Fruit fly (Drosophila melanogaster) whole organism, embryonic: ENCODE measurements around the gene RSG7.

Experiments used
- Bgb ChIP-seq: fragments of 200-800 bp; sonication (Bioruptor generic); IDR thresholded peaks from 2 replicates; pipeline ENCODE4 v1.3.6; 2022; ENCODE audit warnings: missing biosample characterization, missing genetic modification characterization; ENCODE audit not compliant: partially characterized antibody
- CG10209 ChIP-seq: fragments of 200-800 bp; sonication (Bioruptor generic); optimal IDR thresholded peaks from 3 replicates; lab custom pipeline; 2017; ENCODE audit warnings: missing biosample characterization, mild to moderate bottlenecking, missing genetic modification characterization, missing genetic modification reagents
- CG1024 ChIP-seq: fragments of 200-800 bp; sonication (Bioruptor generic); IDR thresholded peaks from 2 replicates; pipeline ENCODE4 v1.3.6; 2022; ENCODE audit warnings: missing biosample characterization, missing genetic modification characterization
- CG11093 ChIP-seq: fragments of 200-800 bp; sonication (Bioruptor generic); IDR thresholded peaks from 3 replicates; pipeline ENCODE4 v1.3.6; 2022; ENCODE audit warnings: missing biosample characterization, missing genetic modification characterization
- CG11560 ChIP-seq: fragments of 200-800 bp; sonication (Bioruptor generic); IDR thresholded peaks from 3 replicates; pipeline ENCODE4 v1.3.6; 2022; ENCODE audit warnings: missing biosample characterization, missing genetic modification characterization
- CG12071 ChIP-seq: fragments of 200-800 bp; sonication (Bioruptor generic); optimal IDR thresholded peaks from 3 replicates; lab custom pipeline; 2018; ENCODE audit warnings: missing biosample characterization, mild to moderate bottlenecking, missing genetic modification characterization
- CG12104 ChIP-seq: fragments of 200-800 bp; sonication (Bioruptor generic); optimal IDR thresholded peaks from 3 replicates; lab custom pipeline; 2016; ENCODE audit warnings: missing biosample characterization, missing genetic modification characterization
- CG13624 ChIP-seq: fragments of 200-800 bp; sonication (Bioruptor generic); optimal IDR thresholded peaks from 2 replicates; lab custom pipeline; 2016; ENCODE audit warnings: missing biosample characterization, missing genetic modification characterization
- CG13775 ChIP-seq: fragments of 200-800 bp; sonication (Bioruptor generic); optimal IDR thresholded peaks from 3 replicates; lab custom pipeline; 2017; ENCODE audit warnings: missing biosample characterization, mild to moderate bottlenecking, missing genetic modification characterization
- CG13894 ChIP-seq: fragments of 200-800 bp; sonication (Bioruptor generic); optimal IDR thresholded peaks from 3 replicates; lab custom pipeline; 2018; ENCODE audit warnings: missing biosample characterization, mild to moderate bottlenecking, missing genetic modification characterization, moderate library complexity
- CG1602 ChIP-seq: fragments of 200-800 bp; sonication (Bioruptor generic); optimal IDR thresholded peaks from 3 replicates; lab custom pipeline; 2016; ENCODE audit warnings: missing biosample characterization, missing genetic modification characterization
- CG1603 ChIP-seq: fragments of 200-800 bp; sonication (Bioruptor generic); optimal IDR thresholded peaks from 2 replicates; lab custom pipeline; 2019; ENCODE audit warnings: missing biosample characterization, mild to moderate bottlenecking, missing genetic modification characterization, moderate library complexity
- CG1647 ChIP-seq: fragments of 200-800 bp; sonication (Bioruptor generic); optimal IDR thresholded peaks from 3 replicates; lab custom pipeline; 2016; ENCODE audit warnings: missing biosample characterization, missing genetic modification characterization
- CG16779 ChIP-seq: fragments of 200-800 bp; sonication (Bioruptor generic); IDR thresholded peaks from 2 replicates; pipeline ENCODE4 v1.3.6; 2022; ENCODE audit warnings: missing biosample characterization, missing genetic modification characterization
- CG16863 ChIP-seq: fragments of 200-800 bp; sonication (Bioruptor generic); optimal IDR thresholded peaks from 3 replicates; lab custom pipeline; 2016; ENCODE audit warnings: missing biosample characterization, missing genetic modification characterization
- CG18619 ChIP-seq: fragments of 200-800 bp; sonication (Bioruptor generic); optimal IDR thresholded peaks from 3 replicates; lab custom pipeline; 2017; ENCODE audit warnings: missing biosample characterization, mild to moderate bottlenecking, missing genetic modification characterization
- CG2199 ChIP-seq: fragments of 200-800 bp; sonication (Bioruptor generic); IDR thresholded peaks from 3 replicates; pipeline ENCODE4 v1.3.6; 2022; ENCODE audit warnings: missing biosample characterization, missing genetic modification characterization
- CG31441 ChIP-seq: fragments of 200-800 bp; sonication (Bioruptor generic); IDR thresholded peaks from 2 replicates; pipeline ENCODE4 v1.3.6; 2022; ENCODE audit warnings: missing biosample characterization, missing genetic modification characterization
- CG3281 ChIP-seq: fragments of 200-800 bp; sonication (Bioruptor generic); optimal IDR thresholded peaks from 3 replicates; lab custom pipeline; 2017; ENCODE audit warnings: missing biosample characterization, mild to moderate bottlenecking, missing genetic modification characterization
- CG6175 ChIP-seq: fragments of 200-800 bp; sonication (Bioruptor generic); IDR thresholded peaks from 3 replicates; pipeline ENCODE4 v1.3.6; 2022; ENCODE audit warnings: missing biosample characterization, missing genetic modification characterization
- CG6683 ChIP-seq: fragments of 200-800 bp; sonication (Bioruptor generic); optimal IDR thresholded peaks from 2 replicates; lab custom pipeline; 2017; ENCODE audit warnings: missing biosample characterization, mild to moderate bottlenecking, missing genetic modification characterization, missing genetic modification reagents
- CG6689 ChIP-seq: fragments of 200-800 bp; sonication (Bioruptor generic); IDR thresholded peaks from 2 replicates; pipeline ENCODE4 v1.3.6; 2022; ENCODE audit warnings: missing biosample characterization, missing genetic modification characterization
- CG6765 ChIP-seq: fragments of 200-800 bp; sonication (Bioruptor generic); optimal IDR thresholded peaks from 3 replicates; lab custom pipeline; 2017; ENCODE audit warnings: missing biosample characterization, mild to moderate bottlenecking, missing genetic modification characterization
- CG8281 ChIP-seq: fragments of 200-800 bp; sonication (Bioruptor generic); optimal IDR thresholded peaks from 2 replicates; lab custom pipeline; 2018; ENCODE audit warnings: missing biosample characterization, mild to moderate bottlenecking, missing genetic modification characterization, moderate library complexity
- CG9727 ChIP-seq: fragments of 200-800 bp; sonication (Bioruptor generic); optimal IDR thresholded peaks from 3 replicates; lab custom pipeline; 2017; ENCODE audit warnings: missing biosample characterization, mild to moderate bottlenecking, missing genetic modification characterization
- Dref ChIP-seq: fragments of 200-800 bp; sonication (Bioruptor generic); IDR thresholded peaks from 2 replicates; pipeline ENCODE4 v1.3.6; 2022; ENCODE audit warnings: missing biosample characterization, missing genetic modification characterization
- ERR ChIP-seq: fragments of 200-800 bp; sonication (Bioruptor generic); optimal IDR thresholded peaks from 2 replicates; lab custom pipeline; 2016; ENCODE audit warnings: missing biosample characterization, missing genetic modification characterization
- Hmx ChIP-seq: fragments of 200-800 bp; sonication (Bioruptor generic); optimal IDR thresholded peaks from 2 replicates; lab custom pipeline; 2016; ENCODE audit warnings: missing biosample characterization, missing genetic modification characterization
- Hr3 ChIP-seq: fragments of 200-800 bp; sonication (Bioruptor generic); optimal IDR thresholded peaks from 3 replicates; lab custom pipeline; 2016; ENCODE audit warnings: missing biosample characterization, missing genetic modification characterization
- MTF-1 ChIP-seq: fragments of 200-800 bp; sonication (Bioruptor generic); optimal IDR thresholded peaks from 2 replicates; lab custom pipeline; 2018; ENCODE audit warnings: missing biosample characterization, mild to moderate bottlenecking, missing genetic modification characterization, borderline replicate concordance
- Neu2 ChIP-seq: fragments of 200-800 bp; sonication (Bioruptor generic); optimal IDR thresholded peaks from 3 replicates; lab custom pipeline; 2016; ENCODE audit warnings: missing biosample characterization, missing genetic modification characterization, borderline replicate concordance
- Oaz ChIP-seq: fragments of 200-800 bp; sonication (Bioruptor generic); IDR thresholded peaks from 2 replicates; pipeline ENCODE4 v1.3.6; 2022; ENCODE audit warnings: missing biosample characterization, missing genetic modification characterization
- Pdp1 ChIP-seq, 2 experiments: fragments of 200-800 bp; sonication (Bioruptor generic); optimal IDR thresholded peaks; 3 replicates each; lab custom pipeline; 2016; ENCODE audit warnings: missing biosample characterization in 2 of 2, missing genetic modification characterization in 2 of 2, mild to moderate bottlenecking in 1 of 2, moderate library complexity in 1 of 2
- Rfx ChIP-seq: fragments of 200-800 bp; sonication (Bioruptor generic); IDR thresholded peaks from 2 replicates; pipeline ENCODE4 v1.3.6; 2022; ENCODE audit warnings: missing biosample characterization, missing genetic modification characterization
- abd-A ChIP-seq: fragments of 200-800 bp; sonication (Bioruptor generic); optimal IDR thresholded peaks from 3 replicates; lab custom pipeline; 2019; ENCODE audit warnings: missing biosample characterization, mild to moderate bottlenecking, missing genetic modification characterization, moderate library complexity
- ac ChIP-seq: fragments of 200-800 bp; sonication (Bioruptor generic); optimal IDR thresholded peaks from 3 replicates; lab custom pipeline; 2017; ENCODE audit warnings: missing biosample characterization, mild to moderate bottlenecking, missing genetic modification characterization
- aop ChIP-seq: fragments of 200-800 bp; sonication (Bioruptor generic); IDR thresholded peaks from 2 replicates; pipeline ENCODE4 v1.3.6; 2022; ENCODE audit warnings: missing biosample characterization, missing genetic modification characterization
- ato ChIP-seq: fragments of 200-800 bp; sonication (Bioruptor generic); IDR thresholded peaks from 2 replicates; pipeline ENCODE4 v1.3.6; 2022; ENCODE audit warnings: missing biosample characterization, missing genetic modification characterization; ENCODE audit not compliant: partially characterized antibody
- bsh ChIP-seq, 2 experiments: fragments of 200-800 bp; sonication (Bioruptor generic); optimal IDR thresholded peaks; 2 replicates each; lab custom pipeline; 2017 to 2018; ENCODE audit warnings: mild to moderate bottlenecking in 2 of 2, missing biosample characterization in 2 of 2, missing genetic modification characterization in 2 of 2, moderate library complexity in 1 of 2
- danr ChIP-seq: fragments of 200-800 bp; sonication (Bioruptor generic); IDR thresholded peaks from 2 replicates; pipeline ENCODE4 v1.3.6; 2022; ENCODE audit warnings: missing biosample characterization, missing genetic modification characterization
- eyg ChIP-seq: fragments of 200-800 bp; sonication (Bioruptor generic); optimal IDR thresholded peaks from 3 replicates; lab custom pipeline; 2016; ENCODE audit warnings: missing biosample characterization, missing genetic modification characterization
- grau ChIP-seq: fragments of 200-800 bp; optimal IDR thresholded peaks from 3 replicates; lab custom pipeline; 2019; ENCODE audit warnings: missing biosample characterization, mild to moderate bottlenecking, missing genetic modification characterization, moderate library complexity
- klu ChIP-seq: fragments of 200-800 bp; sonication (Bioruptor generic); IDR thresholded peaks from 2 replicates; pipeline ENCODE4 v1.3.6; 2022; ENCODE audit warnings: missing biosample characterization, missing genetic modification characterization
- luna ChIP-seq: fragments of 200-800 bp; sonication (Bioruptor generic); optimal IDR thresholded peaks from 2 replicates; lab custom pipeline; 2016; ENCODE audit warnings: missing biosample characterization, missing genetic modification characterization
- pita ChIP-seq: fragments of 200-800 bp; sonication (Bioruptor generic); optimal IDR thresholded peaks from 2 replicates; lab custom pipeline; 2017; ENCODE audit warnings: missing biosample characterization, mild to moderate bottlenecking, missing genetic modification characterization
- sima ChIP-seq: fragments of 200-800 bp; sonication (Bioruptor generic); optimal IDR thresholded peaks from 2 replicates; lab custom pipeline; 2016; ENCODE audit warnings: missing biosample characterization, missing genetic modification characterization
- toy ChIP-seq: fragments of 200-800 bp; sonication (Bioruptor generic); IDR thresholded peaks from 2 replicates; pipeline ENCODE4 v1.3.6; 2022; ENCODE audit warnings: missing biosample characterization, missing genetic modification characterization
- unc-4 ChIP-seq: fragments of 200-800 bp; sonication (Bioruptor generic); IDR thresholded peaks from 2 replicates; pipeline ENCODE4 v1.3.6; 2022; ENCODE audit warnings: missing biosample characterization, missing genetic modification characterization; ENCODE audit not compliant: partially characterized antibody
- unpg ChIP-seq: fragments of 200-800 bp; sonication (Bioruptor generic); optimal IDR thresholded peaks from 3 replicates; lab custom pipeline; 2018; ENCODE audit warnings: missing biosample characterization, mild to moderate bottlenecking, missing genetic modification characterization, moderate library complexity

Gene RSG7

DNA sequence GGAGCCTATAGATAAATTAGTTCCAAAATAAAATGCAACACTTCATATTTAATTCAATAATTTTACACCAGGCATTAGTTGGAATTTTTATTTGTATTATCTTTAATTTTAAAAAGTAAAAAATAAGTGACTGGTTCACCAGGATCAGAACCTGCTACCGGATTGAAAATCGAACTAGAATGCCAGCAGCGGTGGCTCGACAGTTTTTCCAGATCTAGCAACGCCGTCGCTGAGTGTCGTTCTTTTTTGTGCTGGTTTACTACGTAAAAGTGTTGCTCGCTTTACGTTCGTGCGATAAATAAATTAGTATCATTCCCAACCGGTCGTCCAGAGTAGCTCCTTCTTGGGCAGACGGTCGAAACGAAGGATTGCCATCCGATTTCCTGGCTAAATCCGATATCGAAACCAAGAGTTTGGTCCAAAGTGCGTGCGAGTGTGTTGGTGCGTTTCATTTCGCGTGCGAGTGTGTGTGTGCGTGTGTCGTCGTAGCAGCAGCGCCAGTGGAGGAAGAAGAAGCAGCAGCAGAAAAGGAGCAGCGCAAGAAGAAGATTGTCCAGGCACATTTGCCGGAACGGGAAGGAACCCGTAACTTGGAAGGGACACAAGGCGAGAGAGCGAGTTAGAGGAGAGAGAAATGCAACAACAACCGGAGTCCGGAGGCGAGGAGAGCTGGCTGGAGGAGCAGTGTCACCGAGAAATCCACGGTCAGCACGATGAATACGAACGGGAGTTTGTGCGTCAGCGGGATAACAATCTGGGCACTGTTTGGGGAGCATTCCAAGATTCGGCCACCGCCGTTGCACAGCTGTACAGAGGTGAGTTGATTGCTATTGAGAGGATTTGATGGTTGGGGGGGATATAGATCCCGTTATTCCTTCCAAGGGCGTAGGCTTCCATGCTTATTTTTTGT, 52.1 kb downstream of the RSG7 start, which contains the start of gene CG4768 (continued):
- TF ChIP-seq CG12104: no peak
- no peak for TF ChIP-seq CG3281 (GFP tag; lab: Kevin White, UChicago)
- no peak for TF ChIP-seq CG6765 (GFP tag; lab: Kevin White, UChicago)
- no peak for TF ChIP-seq eyg (GFP tag; lab: Kevin White, UChicago)
- no peak for TF ChIP-seq CG16779 (GFP tag; lab: Robert Waterston, UW)
- no peak for TF ChIP-seq CG11093 (GFP tag; lab: Robert Waterston, UW)
- no peak for TF ChIP-seq CG1024 (GFP tag; lab: Robert Waterston, UW)
- no peak for TF ChIP-seq danr (GFP tag; lab: Robert Waterston, UW)
- no peak for TF ChIP-seq CG12071 (GFP tag; lab: Kevin White, UChicago)
- TF ChIP-seq ERR: no peak
- TF ChIP-seq CG9727 (GFP tag; lab: Kevin White, UChicago): no peak
- no peak for TF ChIP-seq Oaz (GFP tag; lab: Robert Waterston, UW)
- no peak for TF ChIP-seq Pdp1 (GFP tag; optimal IDR thresholded peaks at IDR 0.05; lab: Kevin White, UChicago)
- TF ChIP-seq CG13624 (GFP tag; lab: Kevin White, UChicago): peak; percentile 7
- TF ChIP-seq CG31441: 0 out of 2 replicates have a peak, but pooled peaks have one; percentile 13
- no peak for TF ChIP-seq CG13775 (GFP tag; lab: Kevin White, UChicago)
- no peak for TF ChIP-seq Neu2
- TF ChIP-seq Rfx (GFP tag; lab: Robert Waterston, UW): 0 out of 2 replicates have a peak, but pooled peaks have one; percentile 8
- no peak for TF ChIP-seq CG1602
- TF ChIP-seq unc-4: 0 out of 2 replicates have a peak, but pooled peaks have one; percentile 21
- no peak for TF ChIP-seq sima (GFP tag; lab: Kevin White, UChicago)
- no peak for TF ChIP-seq CG2199 (GFP tag; lab: Robert Waterston, UW)
- TF ChIP-seq CG6175 (GFP tag; lab: Robert Waterston, UW): no peak
- TF ChIP-seq CG6683: no peak
- TF ChIP-seq CG11560 (tag; lab: Robert Waterston, UW): no peak
- TF ChIP-seq bsh (GFP tag; optimal IDR thresholded peaks at IDR 0.05; lab: Kevin White, UChicago): no peak
- TF ChIP-seq toy (GFP tag; lab: Robert Waterston, UW): no peak
- TF ChIP-seq Hr3 (GFP tag; lab: Kevin White, UChicago): no peak
- TF ChIP-seq grau: no peak
- no peak for TF ChIP-seq CG18619
- no peak for TF ChIP-seq unpg
- TF ChIP-seq Dref (GFP tag; lab: Robert Waterston, UW): peak; percentile 44
- no peak for TF ChIP-seq Hmx (GFP tag; lab: Kevin White, UChicago)
- no peak for TF ChIP-seq MTF-1 (GFP tag; lab: Kevin White, UChicago)
- TF ChIP-seq CG6689 (GFP tag; lab: Robert Waterston, UW): no peak
- TF ChIP-seq CG10209: no peak
- no peak for TF ChIP-seq CG16863 (GFP tag; lab: Kevin White, UChicago)
- TF ChIP-seq aop: no peak
- TF ChIP-seq Bgb: no peak
- no peak for TF ChIP-seq pita (GFP tag; lab: Kevin White, UChicago)
- TF ChIP-seq abd-A (tag; lab: Kevin White, UChicago): no peak
- TF ChIP-seq CG1603 (tag; lab: Kevin White, UChicago): no peak
- no peak for TF ChIP-seq ato (GFP tag; lab: Robert Waterston, UW)
- TF ChIP-seq CG13894: no peak
- no peak for TF ChIP-seq ac (GFP tag; lab: Kevin White, UChicago)
- TF ChIP-seq klu (GFP tag; lab: Robert Waterston, UW): no peak
- TF ChIP-seq CG8281 (tag; lab: Kevin White, UChicago): no peak
- TF ChIP-seq luna (GFP tag; lab: Kevin White, UChicago): no peak
- no peak for TF ChIP-seq CG1647 (GFP tag; lab: Kevin White, UChicago)
